Worm (Caenorhabditis elegans) whole organism, late embryonic: ENCODE data around the gene lgc-25.

Experiments
- C08G9.2 ChIP-seq: sonication (generic microtip); optimal IDR thresholded peaks from 2 replicates; lab custom pipeline; 2016; ENCODE audit warnings: mild to moderate bottlenecking, missing genetic modification characterization, moderate library complexity, missing compliant biosample characterization
- K09A11.1 ChIP-seq: sonication (generic microtip); optimal IDR thresholded peaks from 2 replicates; lab custom pipeline; 2017; ENCODE audit warnings: antibody characterized with exemption, mild to moderate bottlenecking, missing genetic modification characterization, missing compliant biosample characterization; ENCODE audit not compliant: insufficient read depth
- Y22D7AL.16 ChIP-seq: sonication (generic microtip); optimal IDR thresholded peaks from 2 replicates; lab custom pipeline; 2016; ENCODE audit warnings: missing genetic modification characterization, missing compliant biosample characterization
- ceh-14 ChIP-seq: sonication (generic microtip); optimal IDR thresholded peaks from 2 replicates; lab custom pipeline; 2016; ENCODE audit warnings: missing genotype, missing genetic modification characterization, missing compliant biosample characterization
- ceh-18 ChIP-seq: sonication (generic microtip); optimal IDR thresholded peaks from 2 replicates; lab custom pipeline; 2016; ENCODE audit warnings: missing genetic modification characterization, missing compliant biosample characterization
- ceh-19 ChIP-seq: fragments of 200-800 bp; sonication (Bioruptor generic); optimal IDR thresholded peaks from 2 replicates; lab custom pipeline; 2018; ENCODE audit warnings: mild to moderate bottlenecking, missing genetic modification characterization, missing compliant biosample characterization
- ceh-30 ChIP-seq: fragments of 150-350 bp; optimal IDR thresholded peaks from 2 replicates; lab custom pipeline; 2014; ENCODE audit warnings: missing biosample characterization, missing genetic modification characterization
- ceh-31 ChIP-seq: sonication (generic microtip); optimal IDR thresholded peaks from 2 replicates; lab custom pipeline; 2016; ENCODE audit warnings: missing genetic modification characterization, missing compliant biosample characterization
- ceh-34 ChIP-seq: sonication (generic microtip); optimal IDR thresholded peaks from 2 replicates; lab custom pipeline; 2016; ENCODE audit warnings: mild to moderate bottlenecking, missing genetic modification characterization, missing compliant biosample characterization
- ceh-45 ChIP-seq: fragments of 200-800 bp; sonication (Bioruptor generic); IDR thresholded peaks from 2 replicates; pipeline ENCODE4 v1.3.6; 2022; ENCODE audit warnings: missing genetic modification reagents, missing genetic modification characterization, missing compliant biosample characterization
- ceh-48 ChIP-seq: sonication (generic microtip); optimal IDR thresholded peaks from 2 replicates; lab custom pipeline; 2016; ENCODE audit warnings: missing genetic modification characterization, inconsistent platforms, missing compliant biosample characterization
- ceh-6 ChIP-seq: fragments of 200-800 bp; sonication (Bioruptor generic); optimal IDR thresholded peaks from 2 replicates; lab custom pipeline; 2018; ENCODE audit warnings: mild to moderate bottlenecking, missing genetic modification characterization, missing compliant biosample characterization
- ceh-9 ChIP-seq: sonication (generic microtip); optimal IDR thresholded peaks from 2 replicates; lab custom pipeline; 2016; ENCODE audit warnings: mild to moderate bottlenecking, missing genetic modification characterization, inconsistent platforms, missing compliant biosample characterization
- che-1 ChIP-seq: sonication (generic microtip); optimal IDR thresholded peaks from 2 replicates; lab custom pipeline; 2016; ENCODE audit warnings: mild to moderate bottlenecking, missing genetic modification characterization, missing compliant biosample characterization
- dmd-4 ChIP-seq: sonication (generic microtip); optimal IDR thresholded peaks from 2 replicates; lab custom pipeline; 2016; ENCODE audit warnings: borderline replicate concordance, missing genetic modification characterization, missing compliant biosample characterization
- dve-1 ChIP-seq: sonication (generic microtip); optimal IDR thresholded peaks from 2 replicates; lab custom pipeline; 2017; ENCODE audit warnings: antibody characterized with exemption, mild to moderate bottlenecking, missing genetic modification characterization, missing compliant biosample characterization
- elt-2 ChIP-seq: sonication (generic microtip); optimal IDR thresholded peaks from 2 replicates; lab custom pipeline; 2016; ENCODE audit warnings: missing genetic modification reagents, missing genetic modification characterization, missing compliant biosample characterization
- ets-4 ChIP-seq: sonication (generic microtip); optimal IDR thresholded peaks from 2 replicates; lab custom pipeline; 2016; ENCODE audit warnings: missing genetic modification characterization, missing compliant biosample characterization
- eyg-1 ChIP-seq: sonication (generic microtip); optimal IDR thresholded peaks from 2 replicates; lab custom pipeline; 2016; ENCODE audit warnings: missing genotype, missing genetic modification characterization, missing compliant biosample characterization
- gmeb-2 ChIP-seq: sonication (generic microtip); optimal IDR thresholded peaks from 2 replicates; lab custom pipeline; 2016; ENCODE audit warnings: missing genetic modification characterization, inconsistent platforms, missing compliant biosample characterization
- hlh-13 ChIP-seq: fragments of 200-800 bp; sonication (Bioruptor generic); optimal IDR thresholded peaks from 2 replicates; lab custom pipeline; 2018; ENCODE audit warnings: mild to moderate bottlenecking, missing genetic modification characterization, missing compliant biosample characterization
- hlh-15 ChIP-seq: sonication (generic microtip); optimal IDR thresholded peaks from 2 replicates; lab custom pipeline; 2016; ENCODE audit warnings: missing genetic modification characterization, missing compliant biosample characterization
- hlh-30 ChIP-seq: sonication (generic microtip); optimal IDR thresholded peaks from 2 replicates; lab custom pipeline; 2017; ENCODE audit warnings: antibody characterized with exemption, missing genetic modification characterization, missing compliant biosample characterization; ENCODE audit not compliant: insufficient read depth
- hlh-8 ChIP-seq: sonication (generic microtip); optimal IDR thresholded peaks from 2 replicates; lab custom pipeline; 2016; ENCODE audit warnings: missing genotype, missing genetic modification characterization, missing compliant biosample characterization
- lim-6 ChIP-seq: sonication (generic microtip); optimal IDR thresholded peaks from 2 replicates; lab custom pipeline; 2016; ENCODE audit warnings: missing genetic modification characterization, missing compliant biosample characterization
- lin-11 ChIP-seq: fragments of 200-800 bp; sonication (Bioruptor generic); optimal IDR thresholded peaks from 2 replicates; lab custom pipeline; 2018; ENCODE audit warnings: mild to moderate bottlenecking, missing genetic modification characterization, missing compliant biosample characterization
- mec-3 ChIP-seq: sonication (generic microtip); optimal IDR thresholded peaks from 2 replicates; lab custom pipeline; 2016; ENCODE audit warnings: borderline replicate concordance, missing genetic modification characterization, missing compliant biosample characterization
- nfya-1 ChIP-seq: sonication (generic microtip); optimal IDR thresholded peaks from 2 replicates; lab custom pipeline; 2017; ENCODE audit warnings: missing genetic modification characterization, mild to moderate bottlenecking, missing compliant biosample characterization, antibody characterized with exemption, moderate library complexity
- pha-4 ChIP-seq: fragments of 150-350 bp; optimal IDR thresholded peaks from 2 replicates; lab custom pipeline; 2018; ENCODE audit warnings: missing biosample characterization, missing genetic modification reagents, missing genetic modification characterization
- pqm-1 ChIP-seq: sonication (generic microtip); optimal IDR thresholded peaks from 2 replicates; lab custom pipeline; 2016; ENCODE audit warnings: missing genetic modification characterization, missing compliant biosample characterization
- pros-1 ChIP-seq: fragments of 150-350 bp; optimal IDR thresholded peaks from 2 replicates; lab custom pipeline; 2014; ENCODE audit warnings: missing biosample characterization, missing genetic modification reagents, missing genetic modification characterization
- ref-2 ChIP-seq: sonication (generic microtip); optimal IDR thresholded peaks from 2 replicates; lab custom pipeline; 2016; ENCODE audit warnings: missing genetic modification characterization, missing compliant biosample characterization
- rnt-1 ChIP-seq: sonication (generic microtip); optimal IDR thresholded peaks from 2 replicates; lab custom pipeline; 2016; ENCODE audit warnings: missing genetic modification characterization, missing compliant biosample characterization
- sdc-2 ChIP-seq: sonication (generic microtip); optimal IDR thresholded peaks from 2 replicates; lab custom pipeline; 2016; ENCODE audit warnings: missing genotype, missing genetic modification characterization, missing compliant biosample characterization
- sox-4 ChIP-seq: sonication (generic microtip); optimal IDR thresholded peaks from 2 replicates; lab custom pipeline; 2017; ENCODE audit warnings: mild to moderate bottlenecking, missing genetic modification characterization, inconsistent platforms, missing compliant biosample characterization
- syd-9 ChIP-seq: sonication (generic microtip); optimal IDR thresholded peaks from 2 replicates; lab custom pipeline; 2016; ENCODE audit warnings: mild to moderate bottlenecking, missing genetic modification characterization, moderate library complexity, missing compliant biosample characterization
- tbx-2 ChIP-seq: sonication (generic microtip); optimal IDR thresholded peaks from 2 replicates; lab custom pipeline; 2016; ENCODE audit warnings: missing genetic modification characterization, missing compliant biosample characterization
- tbx-7 ChIP-seq: sonication (generic microtip); optimal IDR thresholded peaks from 2 replicates; lab custom pipeline; 2016; ENCODE audit warnings: missing genotype, missing genetic modification characterization, missing compliant biosample characterization
- ttx-3 ChIP-seq: sonication (generic microtip); optimal IDR thresholded peaks from 2 replicates; lab custom pipeline; 2016; ENCODE audit warnings: missing genetic modification reagents, missing genetic modification characterization, missing compliant biosample characterization
- unc-42 ChIP-seq: sonication (generic microtip); optimal IDR thresholded peaks from 2 replicates; lab custom pipeline; 2016; ENCODE audit warnings: missing genotype, missing genetic modification characterization, missing compliant biosample characterization
- unc-55 ChIP-seq: sonication (generic microtip); optimal IDR thresholded peaks from 2 replicates; lab custom pipeline; 2017; ENCODE audit warnings: missing biosample characterization, missing genetic modification reagents, missing genetic modification characterization
- unc-86 ChIP-seq: sonication (generic microtip); optimal IDR thresholded peaks from 2 replicates; lab custom pipeline; 2016; ENCODE audit warnings: missing genetic modification characterization, missing compliant biosample characterization
- ztf-16 ChIP-seq: sonication (generic microtip); optimal IDR thresholded peaks from 2 replicates; lab custom pipeline; 2017; ENCODE audit warnings: missing genetic modification characterization, missing compliant biosample characterization

The lgc-25 gene

DNA sequence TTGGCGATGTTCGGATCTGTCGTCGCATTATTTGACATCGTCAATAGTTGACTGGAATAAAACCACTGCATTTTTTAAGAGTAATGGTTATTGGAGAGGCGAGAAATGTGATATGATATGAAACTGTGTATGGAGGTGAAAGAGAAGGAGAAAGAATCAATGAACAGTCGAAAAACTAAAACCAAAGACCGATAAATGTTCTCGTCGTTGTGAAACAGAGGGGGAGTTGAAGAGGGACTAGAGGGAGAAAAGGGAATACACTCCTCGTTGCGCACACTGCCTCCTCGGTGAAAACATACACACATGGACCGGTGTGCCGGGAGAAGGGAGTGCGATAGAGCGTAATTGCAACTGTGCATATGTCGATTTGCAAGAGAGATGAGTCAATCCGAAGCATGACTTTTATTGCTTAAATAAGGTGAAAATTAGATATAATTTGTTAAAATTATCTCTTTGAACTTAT, 8.1 kb upstream of the lgc-25 start, which contains the start of gene sym-4:
TSS of gene sym-4 (minus strand) at position 51 of the 463 bp plus-strand sequence.
- TF ChIP-seq eyg-1 (no peak), unc-55 (GFP tag; lab: Kevin White, UChicago) (peak; percentile 22), pros-1 (tag; lab: Kevin White, UChicago) (peak; percentile 12), mec-3 (tag; lab: Kevin White, UChicago) (no peak), ceh-45 (GFP tag; lab: Robert Waterston, UW) (0 out of 2 replicates have a peak, but pooled peaks have one; percentile 50), hlh-8 (tag; lab: Kevin White, UChicago) (peak; percentile 82), ets-4 (tag; lab: Kevin White, UChicago) (peak; percentile 57), C08G9.2 (tag; lab: Kevin White, UChicago) (peak; percentile 29), ceh-34 (peak; percentile 68), ceh-18 (tag; lab: Kevin White, UChicago) (peak; percentile 87), ceh-6 (GFP tag; lab: Kevin White, UChicago) (peak; percentile 35), rnt-1 (tag; lab: Kevin White, UChicago) (peak; percentile 42), dve-1 (tag; lab: Kevin White, UChicago) (peak; percentile 60), unc-42 (tag; lab: Kevin White, UChicago) (peak; percentile 83), ztf-16 (tag; lab: Kevin White, UChicago) (no peak), sox-4 (tag; lab: Kevin White, UChicago) (no peak), hlh-30 (tag; lab: Kevin White, UChicago) (peak; percentile 75), ref-2 (tag; lab: Kevin White, UChicago) (peak; percentile 59), elt-2 (tag; lab: Kevin White, UChicago) (peak; percentile 72), ceh-19 (GFP tag; lab: Kevin White, UChicago) (no peak), syd-9 (tag; lab: Kevin White, UChicago) (peak; percentile 7), sdc-2 (tag; lab: Kevin White, UChicago) (peak; percentile 79), ceh-30 (tag; lab: Kevin White, UChicago) (peak; percentile 44), nfya-1 (tag; lab: Kevin White, UChicago) (peak; percentile 77), ceh-31 (peak; percentile 77), ceh-48 (tag; lab: Kevin White, UChicago) (peak; percentile 34), K09A11.1 (peak; percentile 53), tbx-2 (tag; lab: Kevin White, UChicago) (peak; percentile 71), pqm-1 (tag; lab: Kevin White, UChicago) (peak; percentile 38), hlh-13 (no peak), ttx-3 (tag; lab: Kevin White, UChicago) (no peak)

ce11 chrX:14165156-14165555, 3.6 kb upstream of the lgc-25 start:
- TF ChIP-seq ceh-31 (no peak), lim-6 (no peak), lin-11 (tag; lab: Kevin White, UChicago) (no peak), hlh-15 (tag; lab: Kevin White, UChicago) (no peak), ceh-14 (tag; lab: Kevin White, UChicago) (no peak), tbx-7 (no peak), ceh-9 (tag; lab: Kevin White, UChicago) (no peak), gmeb-2 (no peak), nfya-1 (tag; lab: Kevin White, UChicago) (no peak), elt-2 (tag; lab: Kevin White, UChicago) (no peak), unc-86 (tag; lab: Kevin White, UChicago) (no peak), Y22D7AL.16 (tag; lab: Kevin White, UChicago) (no peak), ztf-16 (tag; lab: Kevin White, UChicago) (no peak), syd-9 (tag; lab: Kevin White, UChicago) (no peak), che-1 (no peak), dmd-4 (no peak), C08G9.2 (tag; lab: Kevin White, UChicago) (no peak), unc-42 (tag; lab: Kevin White, UChicago) (no peak), pha-4 (tag; lab: Kevin White, UChicago) (no peak), ceh-48 (tag; lab: Kevin White, UChicago) (no peak)
